Fruit fly (Drosophila melanogaster) S2 (cell line): ENCODE measurements around the gene Klp3A.

ENCODE experiments used
- CG8478 ChIP-seq: fragments of >200 bp; optimal IDR thresholded peaks from 2 replicates; lab custom pipeline; 2018
- CTCF ChIP-seq, 2 experiments: fragments of >200 bp; optimal IDR thresholded peaks; 2 replicates each; lab custom pipeline; 2018

DNA sequence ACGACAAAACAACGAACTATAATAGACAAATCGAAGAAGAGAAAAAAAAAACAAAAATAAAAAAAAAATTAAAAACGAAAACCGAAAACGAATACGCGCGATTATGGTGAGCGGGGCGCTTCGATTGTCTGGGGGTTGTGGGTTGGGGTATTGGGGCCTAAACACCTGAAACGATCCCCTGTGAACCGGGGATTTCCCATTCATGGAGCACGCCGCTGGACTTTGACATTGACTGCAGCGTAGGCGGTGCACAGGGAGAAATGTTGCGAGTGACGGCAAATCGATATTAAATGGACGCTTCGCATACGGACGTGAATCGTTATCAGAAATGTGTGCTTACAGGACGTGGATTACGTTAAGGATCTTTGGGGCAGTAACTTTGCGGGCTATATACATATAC, 11.6 kb downstream of the Klp3A start:
- TF ChIP-seq CG8478 (lab: Kevin White, UChicago) (no peak), CTCF (optimal IDR thresholded peaks at IDR 0.05; lab: Kevin White, UChicago) (no peak)
